Worm (Caenorhabditis elegans) whole organism, L1 larva: ENCODE results near the gene him-5.

ENCODE experiments used
- C04F5.9 ChIP-seq: sonication (generic microtip); optimal IDR thresholded peaks from 2 replicates; lab custom pipeline; 2016; ENCODE audit warnings: missing genetic modification characterization, missing compliant biosample characterization
- F16B12.6 ChIP-seq: fragments of 150-350 bp; optimal IDR thresholded peaks from 2 replicates; lab custom pipeline; 2014; ENCODE audit warnings: missing biosample characterization, missing genetic modification characterization
- aha-1 ChIP-seq: fragments of 150-350 bp; optimal IDR thresholded peaks from 2 replicates; lab custom pipeline; 2014; ENCODE audit warnings: missing biosample characterization, missing genetic modification characterization
- blmp-1 ChIP-seq: fragments of 150-350 bp; optimal IDR thresholded peaks from 2 replicates; lab custom pipeline; 2014; ENCODE audit warnings: missing biosample characterization, missing genetic modification characterization
- ceh-63 ChIP-seq: fragments of 200-800 bp; sonication (Bioruptor generic); optimal IDR thresholded peaks from 2 replicates; lab custom pipeline; 2018; ENCODE audit warnings: mild to moderate bottlenecking, missing genetic modification characterization, missing compliant biosample characterization
- ceh-82 ChIP-seq, 3 experiments: fragments of 150-350 bp in 1 of 3; sonication (generic microtip) in 2 of 3; optimal IDR thresholded peaks; 2 replicates each; lab custom pipeline; 2014 to 2017; ENCODE audit warnings: missing biosample characterization in 3 of 3, missing genetic modification characterization in 3 of 3
- ceh-88 ChIP-seq: fragments of 200-800 bp; sonication (Bioruptor generic); IDR thresholded peaks from 2 replicates; pipeline ENCODE4 v1.3.6; 2022; ENCODE audit warnings: missing genetic modification characterization, missing compliant biosample characterization
- ceh-90 ChIP-seq: sonication (generic microtip); optimal IDR thresholded peaks from 2 replicates; lab custom pipeline; 2016; ENCODE audit warnings: missing genetic modification characterization, missing compliant biosample characterization
- dpl-1 ChIP-seq, 3 experiments: fragments of 150-350 bp in 2 of 3; sonication (generic microtip) in 1 of 3; optimal IDR thresholded peaks; 2 replicates each; lab custom pipeline; 2014 to 2017; ENCODE audit warnings: missing biosample characterization in 3 of 3, missing genetic modification characterization in 3 of 3, missing genetic modification reagents in 3 of 3
- dsc-1 ChIP-seq: sonication (generic microtip); optimal IDR thresholded peaks from 2 replicates; lab custom pipeline; 2016; ENCODE audit warnings: mild to moderate bottlenecking, missing genetic modification characterization, missing compliant biosample characterization
- efl-1 ChIP-seq, 4 experiments: fragments of 150-350 bp; optimal IDR thresholded peaks in 3 of 4; peaks in 1 of 4; 1 replicate in 1 of 4; 2 replicates in 3 of 4; lab custom pipeline; 2014; ENCODE audit warnings: missing biosample characterization in 2 of 4, missing genetic modification characterization in 2 of 4, missing genetic modification reagents in 2 of 4
- efl-3 ChIP-seq: fragments of 200-800 bp; sonication (Bioruptor generic); optimal IDR thresholded peaks from 2 replicates; lab custom pipeline; 2018; ENCODE audit warnings: mild to moderate bottlenecking, missing genetic modification characterization, missing compliant biosample characterization
- elt-2 ChIP-seq: sonication (generic microtip); optimal IDR thresholded peaks from 2 replicates; lab custom pipeline; 2016; ENCODE audit warnings: missing genetic modification characterization, mild to moderate bottlenecking, inconsistent platforms, missing compliant biosample characterization, missing genetic modification reagents
- ets-5 ChIP-seq: fragments of 200-800 bp; sonication (Bioruptor generic); IDR thresholded peaks from 2 replicates; pipeline ENCODE4 v1.3.6; 2022; ENCODE audit warnings: missing genetic modification characterization, missing compliant biosample characterization
- fkh-4 ChIP-seq: sonication (generic microtip); optimal IDR thresholded peaks from 2 replicates; lab custom pipeline; 2016; ENCODE audit warnings: missing compliant biosample characterization, missing genetic modification characterization, borderline replicate concordance
- hlh-17 ChIP-seq: fragments of 200-800 bp; sonication (Bioruptor generic); optimal IDR thresholded peaks from 2 replicates; lab custom pipeline; 2018; ENCODE audit warnings: missing genetic modification characterization, mild to moderate bottlenecking, missing compliant biosample characterization, moderate library complexity, borderline replicate concordance
- hlh-4 ChIP-seq: sonication (generic microtip); optimal IDR thresholded peaks from 2 replicates; lab custom pipeline; 2016; ENCODE audit warnings: mild to moderate bottlenecking, missing genetic modification characterization, missing compliant biosample characterization
- lin-14 ChIP-seq: fragments of 200-800 bp; sonication (Bioruptor generic); optimal IDR thresholded peaks from 2 replicates; lab custom pipeline; 2018; ENCODE audit warnings: mild to moderate bottlenecking, missing genetic modification characterization, moderate library complexity, missing compliant biosample characterization
- lin-15B ChIP-seq: fragments of 150-350 bp; sonication (generic microtip); optimal IDR thresholded peaks from 3 replicates; lab custom pipeline; 2014; ENCODE audit warnings: missing biosample characterization, missing genetic modification characterization
- lin-35 ChIP-seq, 2 experiments: fragments of 150-350 bp; optimal IDR thresholded peaks; 2 replicates each; lab custom pipeline; 2014; ENCODE audit warnings: missing biosample characterization in 2 of 2, missing genetic modification characterization in 2 of 2, missing genetic modification reagents in 2 of 2
- lsy-2 ChIP-seq, 2 experiments: fragments of 150-350 bp; optimal IDR thresholded peaks; 2 replicates each; lab custom pipeline; 2014; ENCODE audit warnings: missing biosample characterization in 2 of 2, missing genetic modification characterization in 2 of 2
- mab-9 ChIP-seq: fragments of 200-800 bp; sonication (Bioruptor generic); IDR thresholded peaks from 2 replicates; pipeline ENCODE4 v1.3.6; 2022; ENCODE audit warnings: missing genetic modification reagents, missing genetic modification characterization, missing compliant biosample characterization
- mdl-1 ChIP-seq, 2 experiments: fragments of 150-350 bp; optimal IDR thresholded peaks; 2 replicates each; lab custom pipeline; 2014 to 2017; ENCODE audit warnings: missing biosample characterization in 2 of 2, missing genetic modification characterization in 2 of 2, inconsistent platforms in 1 of 2
- nhr-12 ChIP-seq: sonication (generic microtip); optimal IDR thresholded peaks from 2 replicates; lab custom pipeline; 2017; ENCODE audit warnings: missing biosample characterization, missing genetic modification characterization
- nhr-20 ChIP-seq: sonication (generic microtip); optimal IDR thresholded peaks from 2 replicates; lab custom pipeline; 2016; ENCODE audit warnings: mild to moderate bottlenecking, missing genetic modification characterization, missing compliant biosample characterization
- nhr-237 ChIP-seq: fragments of 150-350 bp; optimal IDR thresholded peaks from 2 replicates; lab custom pipeline; 2014; ENCODE audit warnings: missing biosample characterization, missing genetic modification characterization
- nhr-28 ChIP-seq: fragments of 150-350 bp; optimal IDR thresholded peaks from 2 replicates; lab custom pipeline; 2014; ENCODE audit warnings: missing biosample characterization, missing genetic modification characterization
- nhr-71 ChIP-seq: sonication (generic microtip); optimal IDR thresholded peaks from 2 replicates; lab custom pipeline; 2016; ENCODE audit warnings: mild to moderate bottlenecking, missing genetic modification characterization, moderate library complexity, missing compliant biosample characterization
- nhr-84 ChIP-seq: sonication (generic microtip); optimal IDR thresholded peaks from 2 replicates; lab custom pipeline; 2017; ENCODE audit warnings: missing biosample characterization, missing genetic modification characterization
- nhr-85 ChIP-seq: sonication (generic microtip); peaks from one replicate; lab custom pipeline; 2016; ENCODE audit warnings: missing genetic modification characterization, inconsistent platforms, missing compliant biosample characterization
- nhr-90 ChIP-seq: sonication (generic microtip); optimal IDR thresholded peaks from 2 replicates; lab custom pipeline; 2016; ENCODE audit warnings: mild to moderate bottlenecking, missing genetic modification characterization, missing compliant biosample characterization; ENCODE audit not compliant: poor library complexity
- pax-3 ChIP-seq: fragments of 200-800 bp; sonication (Bioruptor generic); optimal IDR thresholded peaks from 2 replicates; lab custom pipeline; 2018; ENCODE audit warnings: mild to moderate bottlenecking, missing genetic modification characterization, moderate library complexity, missing compliant biosample characterization
- pqm-1 ChIP-seq: sonication (generic microtip); optimal IDR thresholded peaks from 3 replicates; lab custom pipeline; 2017; ENCODE audit warnings: missing biosample characterization, missing genetic modification characterization
- rnt-1 ChIP-seq: sonication (generic microtip); optimal IDR thresholded peaks from 2 replicates; lab custom pipeline; 2016; ENCODE audit warnings: mild to moderate bottlenecking, missing genetic modification characterization, moderate library complexity, missing compliant biosample characterization
- snpc-4 ChIP-seq: fragments of 150-350 bp; optimal IDR thresholded peaks from 2 replicates; lab custom pipeline; 2014; ENCODE audit warnings: missing biosample characterization, missing genetic modification characterization
- sox-4 ChIP-seq: sonication (generic microtip); optimal IDR thresholded peaks from 2 replicates; lab custom pipeline; 2016; ENCODE audit warnings: missing genetic modification characterization, missing compliant biosample characterization
- sptf-1 ChIP-seq: fragments of 150-350 bp; optimal IDR thresholded peaks from 2 replicates; lab custom pipeline; 2014; ENCODE audit warnings: missing biosample characterization, missing genetic modification characterization
- sup-37 ChIP-seq: fragments of 200-800 bp; sonication (Bioruptor generic); optimal IDR thresholded peaks from 2 replicates; lab custom pipeline; 2018; ENCODE audit warnings: mild to moderate bottlenecking, missing genetic modification characterization, missing compliant biosample characterization
- swsn-7 ChIP-seq: sonication (generic microtip); optimal IDR thresholded peaks from 2 replicates; lab custom pipeline; 2016; ENCODE audit warnings: missing genetic modification characterization, missing compliant biosample characterization
- tbx-2 ChIP-seq: sonication (generic microtip); optimal IDR thresholded peaks from 2 replicates; lab custom pipeline; 2016; ENCODE audit warnings: missing genetic modification characterization, missing compliant biosample characterization
- tlp-1 ChIP-seq: fragments of 150-350 bp; optimal IDR thresholded peaks from 2 replicates; lab custom pipeline; 2014; ENCODE audit warnings: missing biosample characterization, missing genetic modification characterization
- zag-1 ChIP-seq: fragments of 150-350 bp; optimal IDR thresholded peaks from 2 replicates; lab custom pipeline; 2014; ENCODE audit warnings: missing biosample characterization, missing genetic modification characterization

The him-5 gene

DNA sequence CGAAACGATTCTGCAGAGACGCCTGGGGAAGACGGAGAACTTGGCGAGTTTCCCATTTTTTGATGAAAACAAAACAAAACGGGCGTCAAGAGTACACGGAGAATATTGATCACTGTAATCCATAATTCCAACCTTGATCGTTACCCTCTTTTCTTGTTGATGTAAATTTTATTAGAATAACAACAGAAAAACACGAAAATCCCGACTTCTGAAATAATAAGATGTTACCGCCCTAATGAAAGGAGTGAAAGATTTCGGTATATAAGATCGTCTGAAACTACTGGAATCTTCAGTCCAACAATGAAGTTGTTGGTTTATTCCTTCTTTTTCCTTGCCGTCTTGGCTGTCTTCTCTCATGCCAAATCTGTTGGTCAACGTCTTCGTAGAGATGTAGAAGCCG is 13.7 kb downstream of the him-5 start, which contains the start of gene D1086.9:
Gene D1086.9, plus strand, starts transcription at position 301 of the 400 bp plus-strand sequence.
- TF ChIP-seq F16B12.6 (tag; lab: Kevin White, UChicago) (no peak), aha-1 (no peak)

DNA sequence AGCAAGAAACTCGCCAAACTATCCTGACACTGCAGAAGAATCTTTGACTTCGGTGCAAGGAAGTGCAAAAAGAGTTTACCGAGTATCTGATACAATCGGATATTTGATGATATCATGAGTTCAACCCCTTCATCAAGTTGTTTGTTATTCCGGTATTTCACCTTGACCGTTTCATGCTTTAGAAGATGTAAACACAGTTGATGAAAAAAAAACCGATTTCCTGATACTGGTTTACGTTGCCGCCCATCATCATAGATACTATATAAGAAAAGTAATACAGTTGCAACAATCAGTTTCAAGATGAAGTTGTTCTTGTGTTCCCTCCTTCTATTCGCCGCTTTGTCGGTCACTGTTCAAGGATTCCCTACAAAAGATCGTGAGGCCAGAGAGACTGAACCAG is 17.3 kb downstream of the him-5 start, which contains the start of gene H39E23.3:
Gene H39E23.3, plus strand, starts transcription at position 301 of the 400 bp plus-strand sequence.
- TF ChIP-seq lin-14 = no peak
- TF ChIP-seq pax-3 = no peak
- no peak for TF ChIP-seq ceh-90 (tag; lab: Kevin White, UChicago)
- no peak for TF ChIP-seq C04F5.9 (tag; lab: Kevin White, UChicago)
- no peak for TF ChIP-seq fkh-4 (tag; lab: Kevin White, UChicago)
- no peak for TF ChIP-seq rnt-1 (tag; lab: Kevin White, UChicago)
- no peak for TF ChIP-seq ceh-88
- TF ChIP-seq, all 84 proteins: peak for 0

DNA sequence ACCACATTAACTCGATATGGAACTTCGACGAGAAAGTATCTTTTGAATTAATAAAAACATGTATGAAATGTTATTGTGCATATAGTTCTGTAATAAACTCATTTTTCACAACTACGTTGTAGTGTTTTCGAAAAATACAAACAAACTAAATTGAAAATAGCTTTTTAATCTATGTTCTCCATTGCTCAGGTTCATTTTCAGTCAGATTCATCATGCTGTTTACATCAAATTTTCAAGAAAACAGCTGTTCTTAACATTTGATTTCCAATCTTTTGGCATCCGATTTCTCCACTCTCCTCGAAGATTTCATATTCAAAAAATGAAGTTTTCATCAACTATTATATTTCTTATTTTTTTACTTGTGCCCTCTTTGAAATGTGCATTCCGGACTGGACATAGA is 19.8 kb downstream of the him-5 start, which contains the start of gene H39E23.2:
Gene H39E23.2, plus strand, starts transcription at position 301 of the 400 bp plus-strand sequence.
- TF ChIP-seq ceh-63 (GFP tag; lab: Kevin White, UChicago) = no peak
- no peak for TF ChIP-seq hlh-4 (tag; lab: Kevin White, UChicago)
- TF ChIP-seq mab-9 (GFP tag; lab: Robert Waterston, UW) = no peak
- no peak for TF ChIP-seq nhr-28 (tag; lab: Kevin White, UChicago)
- TF ChIP-seq dsc-1 (tag; lab: Kevin White, UChicago) = no peak
- no peak for TF ChIP-seq lsy-2 (tag; optimal IDR thresholded peaks at IDR 0.05; lab: Kevin White, UChicago)
- TF ChIP-seq swsn-7 = no peak
- no peak for TF ChIP-seq sptf-1 (tag; lab: Kevin White, UChicago)
- no peak for TF ChIP-seq lin-35 (GFP tag; optimal IDR thresholded peaks at IDR 0.05; lab: Kevin White, UChicago)
- TF ChIP-seq F16B12.6 (tag; lab: Kevin White, UChicago) = no peak
- TF ChIP-seq blmp-1 = no peak
- TF ChIP-seq nhr-20 (tag; lab: Kevin White, UChicago) = no peak
- TF ChIP-seq nhr-71 = no peak

DNA sequence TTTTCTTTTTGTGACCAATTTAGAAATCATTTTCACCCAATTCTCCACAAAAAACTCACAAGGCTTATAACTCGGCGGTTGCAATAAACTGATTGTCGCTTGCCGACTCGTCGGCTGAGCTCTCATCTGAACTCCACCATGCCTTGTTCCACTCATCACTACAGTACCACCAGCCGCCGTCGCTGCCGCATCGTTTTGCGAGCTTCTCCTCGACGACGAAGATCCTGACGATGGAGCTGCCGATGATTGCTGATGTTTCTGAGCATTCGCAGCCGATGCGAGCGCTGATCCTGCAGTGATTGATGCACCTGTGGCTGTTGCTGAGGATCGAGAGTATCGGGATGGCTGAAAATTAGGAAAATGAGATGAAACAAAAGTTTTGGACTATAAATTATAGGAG is 30.4 kb downstream of the him-5 start:
- TF ChIP-seq hlh-4 (tag; lab: Kevin White, UChicago) (no peak), nhr-90 (no peak), lsy-2 (tag; optimal IDR thresholded peaks at IDR 0.05; lab: Kevin White, UChicago) (no peak), ets-5 (GFP tag; lab: Robert Waterston, UW) (no peak), tlp-1 (tag; lab: Kevin White, UChicago) (no peak), ceh-82 (tag; optimal IDR thresholded peaks at IDR 0.05; lab: Kevin White, UChicago) (no peak), mdl-1 (tag; optimal IDR thresholded peaks at IDR 0.05; lab: Kevin White, UChicago) (no peak), sup-37 (GFP tag; lab: Kevin White, UChicago) (no peak), snpc-4 (tag; lab: Kevin White, UChicago) (no peak), sox-4 (tag; lab: Kevin White, UChicago) (no peak), lin-15B (tag; lab: Kevin White, UChicago) (no peak)

DNA sequence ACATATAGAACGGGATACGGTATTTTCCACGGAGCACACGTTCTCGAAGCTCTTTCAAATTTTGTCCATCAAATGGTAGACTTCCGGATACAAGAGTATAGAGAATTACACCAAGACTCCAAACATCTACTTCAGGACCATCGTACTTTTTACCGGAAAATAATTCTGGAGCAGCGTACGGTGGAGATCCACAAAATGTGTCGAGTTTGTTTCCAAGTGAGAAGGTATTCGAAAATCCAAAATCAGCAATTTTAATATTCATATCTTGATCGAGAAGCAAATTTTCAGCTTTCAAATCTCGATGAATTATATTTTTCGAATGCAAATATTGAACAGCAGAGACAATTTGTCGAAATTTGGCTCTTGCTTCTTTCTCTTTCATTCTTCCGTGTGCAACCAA is 33.0 kb downstream of the him-5 start:
- TF ChIP-seq tbx-2 (no peak), pqm-1 (tag; lab: Kevin White, UChicago) (no peak), hlh-17 (GFP tag; lab: Kevin White, UChicago) (no peak), zag-1 (tag; lab: Kevin White, UChicago) (no peak), lsy-2 (tag; optimal IDR thresholded peaks at IDR 0.05; lab: Kevin White, UChicago) (no peak), aha-1 (no peak), efl-3 (GFP tag; lab: Kevin White, UChicago) (no peak), dpl-1 (GFP tag; optimal IDR thresholded peaks at IDR 0.05; lab: Kevin White, UChicago) (no peak), lin-14 (no peak), nhr-237 (no peak), nhr-12 (tag; lab: Kevin White, UChicago) (no peak), efl-1 (optimal IDR thresholded peaks at IDR 0.05; lab: Kevin White, UChicago) (no peak), efl-1 (GFP tag; optimal IDR thresholded peaks at IDR 0.05 in 1 of 2; lab: Kevin White, UChicago) (no peak), sup-37 (GFP tag; lab: Kevin White, UChicago) (no peak), tlp-1 (tag; lab: Kevin White, UChicago) (no peak), F16B12.6 (tag; lab: Kevin White, UChicago) (no peak), nhr-85 (no peak), nhr-84 (tag; lab: Kevin White, UChicago) (no peak), elt-2 (tag; lab: Kevin White, UChicago) (no peak)
